Worm (Caenorhabditis elegans) whole organism, L4/young adult: Measurements from ENCODE around the gene unc-51.
"Not testable (repeated sequence)": the region's sequence is repeated elsewhere in the genome, so short reads cannot be mapped to it uniquely, and the experiment has no call there.

Experiments used
- W03F9.2 ChIP-seq: fragments of 150-350 bp; optimal IDR thresholded peaks from 2 replicates; lab custom pipeline; 2014; ENCODE audit warnings: missing biosample characterization, missing genetic modification characterization
- him-1 ChIP-seq: sonication (generic microtip); optimal IDR thresholded peaks from 2 replicates; lab custom pipeline; 2016; ENCODE audit warnings: missing genotype, missing genetic modification reagents, missing genetic modification characterization, missing compliant biosample characterization

DNA sequence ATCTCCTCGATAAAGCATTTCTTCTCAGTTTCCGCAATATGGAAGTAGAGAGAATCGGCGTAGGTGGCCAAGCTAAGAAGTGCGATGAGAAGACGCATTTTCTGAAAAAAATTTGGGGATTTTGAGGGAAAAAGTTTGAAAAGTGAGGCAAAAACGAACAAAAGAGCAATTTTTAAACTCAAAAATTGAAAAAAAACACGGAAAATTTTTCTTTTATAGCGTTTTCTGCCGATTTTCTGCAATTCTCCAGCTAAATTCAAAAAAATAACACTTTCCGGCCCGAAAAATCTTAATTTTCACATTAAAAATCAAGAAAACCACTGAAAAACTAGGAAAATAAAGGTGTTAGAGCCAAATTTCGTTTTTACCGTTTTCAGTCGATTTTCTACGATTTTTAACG lies 55.3 kb downstream of the unc-51 start, which contains the start of gene tmed-4:
- not testable (repeated sequence) for TF ChIP-seq W03F9.2, him-1 (tag; lab: Kevin White, UChicago)
